Worm (Caenorhabditis elegans) whole organism, L4 larva: Measurements from ENCODE around the gene R02E4.2.

Experiments used
- D1046.2 ChIP-seq: fragments of 200-800 bp; sonication (Bioruptor generic); IDR thresholded peaks from 2 replicates; pipeline ENCODE4 v1.3.6; 2022; ENCODE audit warnings: missing genetic modification characterization, missing compliant biosample characterization
- F10B5.3 ChIP-seq: sonication (generic microtip); optimal IDR thresholded peaks from 2 replicates; lab custom pipeline; 2016; ENCODE audit warnings: mild to moderate bottlenecking, missing genetic modification characterization, missing compliant biosample characterization
- F26F4.8 ChIP-seq: fragments of 200-800 bp; sonication (Bioruptor generic); conservative IDR thresholded peaks from 2 replicates; pipeline ENCODE4 v1.3.6; 2022; ENCODE audit warnings: missing genetic modification characterization, missing compliant biosample characterization
- F37D6.2 ChIP-seq: sonication (generic microtip); optimal IDR thresholded peaks from 2 replicates; lab custom pipeline; 2016; ENCODE audit warnings: mild to moderate bottlenecking, missing genetic modification characterization, missing compliant biosample characterization
- F44E2.7 ChIP-seq: fragments of 200-800 bp; sonication (Bioruptor generic); IDR thresholded peaks from 2 replicates; pipeline ENCODE4 v2.1.2; 2022; ENCODE audit warnings: missing genetic modification characterization, missing compliant biosample characterization
- R02D3.7 ChIP-seq: fragments of 150-350 bp; sonication (generic microtip); optimal IDR thresholded peaks from 3 replicates; lab custom pipeline; 2014; ENCODE audit warnings: missing biosample characterization, missing genetic modification characterization
- T26A8.4 ChIP-seq: fragments of 200-800 bp; sonication (Bioruptor generic); IDR thresholded peaks from 2 replicates; pipeline ENCODE4 v1.3.6; 2022; ENCODE audit warnings: missing genetic modification characterization, missing compliant biosample characterization
- Y75B8A.6 ChIP-seq: fragments of 200-800 bp; sonication (Bioruptor generic); IDR thresholded peaks from 2 replicates; pipeline ENCODE4 v1.3.6; 2022; ENCODE audit warnings: missing genetic modification reagents, missing genetic modification characterization, missing compliant biosample characterization
- aha-1 ChIP-seq: fragments of 150-350 bp; peaks from one replicate; lab custom pipeline; 2014; ENCODE audit warnings: missing biosample characterization, missing genetic modification characterization
- aly-2 ChIP-seq: sonication (generic microtip); optimal IDR thresholded peaks from 2 replicates; lab custom pipeline; 2018; ENCODE audit warnings: missing biosample characterization, missing genetic modification characterization
- ama-1 ChIP-seq: fragments of 150-350 bp; optimal IDR thresholded peaks from 2 replicates; lab custom pipeline; 2014; ENCODE audit warnings: inconsistent platforms, mixed read lengths
- ceh-32 ChIP-seq: sonication (generic microtip); optimal IDR thresholded peaks from 2 replicates; lab custom pipeline; 2016; ENCODE audit warnings: mild to moderate bottlenecking, missing genetic modification characterization, missing compliant biosample characterization; ENCODE audit not compliant: poor library complexity
- ces-1 ChIP-seq: fragments of 150-350 bp; sonication (generic microtip); optimal IDR thresholded peaks from 4 replicates; lab custom pipeline; 2014; ENCODE audit warnings: missing biosample characterization, missing genetic modification reagents, missing genetic modification characterization
- cey-2 ChIP-seq: sonication (generic microtip); optimal IDR thresholded peaks from 3 replicates; lab custom pipeline; 2017; ENCODE audit warnings: missing genetic modification characterization, mild to moderate bottlenecking, missing compliant biosample characterization, antibody characterized with exemption, borderline replicate concordance; ENCODE audit not compliant: insufficient read depth
- daf-12 ChIP-seq: fragments of 150-350 bp; optimal IDR thresholded peaks from 2 replicates; lab custom pipeline; 2014; ENCODE audit warnings: missing biosample characterization, missing genetic modification reagents, missing genetic modification characterization
- daf-8 ChIP-seq: fragments of 200-800 bp; sonication (Bioruptor generic); IDR thresholded peaks from 2 replicates; pipeline ENCODE4 v1.3.6; 2022; ENCODE audit warnings: missing genetic modification characterization, missing compliant biosample characterization
- dmd-6 ChIP-seq: fragments of 200-800 bp; sonication (Bioruptor generic); IDR thresholded peaks from 2 replicates; pipeline ENCODE4 v1.3.6; 2022; ENCODE audit warnings: missing genetic modification reagents, missing genetic modification characterization, missing compliant biosample characterization
- dmd-9 ChIP-seq: fragments of 200-800 bp; sonication (Bioruptor generic); IDR thresholded peaks from 2 replicates; pipeline ENCODE4 v1.3.6; 2022; ENCODE audit warnings: missing genetic modification reagents, missing genetic modification characterization, missing compliant biosample characterization
- egl-43 ChIP-seq: fragments of 200-800 bp; sonication (Bioruptor generic); IDR thresholded peaks from 2 replicates; pipeline ENCODE4 v1.3.6; 2022; ENCODE audit warnings: missing genetic modification reagents, missing genetic modification characterization, missing compliant biosample characterization
- gei-8 ChIP-seq: fragments of 200-800 bp; sonication (Bioruptor generic); optimal IDR thresholded peaks from 2 replicates; lab custom pipeline; 2018; ENCODE audit warnings: mild to moderate bottlenecking, missing genetic modification characterization, missing compliant biosample characterization
- hlh-30 ChIP-seq: sonication (generic microtip); optimal IDR thresholded peaks from 2 replicates; lab custom pipeline; 2017; ENCODE audit warnings: antibody characterized with exemption, mild to moderate bottlenecking, missing genetic modification characterization, missing compliant biosample characterization; ENCODE audit not compliant: insufficient read depth
- hmg-1.1 ChIP-seq: fragments of 200-800 bp; sonication (Bioruptor generic); IDR thresholded peaks from 2 replicates; pipeline ENCODE4 v1.3.6; 2022; ENCODE audit warnings: missing genetic modification reagents, missing genetic modification characterization, missing compliant biosample characterization
- lim-7 ChIP-seq: fragments of 200-800 bp; sonication (Bioruptor generic); IDR thresholded peaks from 2 replicates; pipeline ENCODE4 v1.3.6; 2022; ENCODE audit warnings: missing genetic modification characterization, missing compliant biosample characterization
- lin-1 ChIP-seq: fragments of 200-800 bp; sonication (Bioruptor generic); IDR thresholded peaks from 2 replicates; pipeline ENCODE4 v1.3.6; 2022; ENCODE audit warnings: missing genetic modification reagents, missing genetic modification characterization, missing compliant biosample characterization
- lin-29 ChIP-seq: fragments of 200-800 bp; sonication (Bioruptor generic); IDR thresholded peaks from 2 replicates; pipeline ENCODE4 v1.3.6; 2022; ENCODE audit warnings: missing genetic modification reagents, missing genetic modification characterization, missing compliant biosample characterization
- lin-38 ChIP-seq: fragments of 200-800 bp; sonication (Bioruptor generic); IDR thresholded peaks from 2 replicates; pipeline ENCODE4 v1.3.6; 2022; ENCODE audit warnings: missing genetic modification reagents, missing genetic modification characterization, missing compliant biosample characterization
- lir-3 ChIP-seq: sonication (generic microtip); optimal IDR thresholded peaks from 2 replicates; lab custom pipeline; 2016; ENCODE audit warnings: mild to moderate bottlenecking, missing genetic modification characterization, missing compliant biosample characterization
- nhr-11 ChIP-seq: fragments of 150-350 bp; optimal IDR thresholded peaks from 2 replicates; lab custom pipeline; 2014; ENCODE audit warnings: missing biosample characterization, missing genetic modification characterization
- nhr-237 ChIP-seq: sonication (generic microtip); optimal IDR thresholded peaks from 2 replicates; lab custom pipeline; 2017; ENCODE audit warnings: missing biosample characterization, missing genetic modification characterization
- nhr-28 ChIP-seq: fragments of 150-350 bp; optimal IDR thresholded peaks from 2 replicates; lab custom pipeline; 2014; ENCODE audit warnings: missing biosample characterization, missing genetic modification characterization
- nhr-77 ChIP-seq: fragments of 150-350 bp; optimal IDR thresholded peaks from 2 replicates; lab custom pipeline; 2014; ENCODE audit warnings: missing biosample characterization, missing genetic modification characterization
- pqm-1 ChIP-seq: sonication (generic microtip); optimal IDR thresholded peaks from 2 replicates; lab custom pipeline; 2017; ENCODE audit warnings: missing biosample characterization, missing genetic modification characterization
- set-16 ChIP-seq: fragments of 200-800 bp; sonication (Bioruptor generic); IDR thresholded peaks from 2 replicates; pipeline ENCODE4 v1.3.6; 2022; ENCODE audit warnings: missing genetic modification reagents, missing genetic modification characterization, missing compliant biosample characterization
- snpc-1.2 ChIP-seq: fragments of 200-800 bp; sonication (Bioruptor generic); IDR thresholded peaks from 2 replicates; pipeline ENCODE4 v1.3.6; 2022; ENCODE audit warnings: missing genetic modification reagents, missing genetic modification characterization, missing compliant biosample characterization
- tag-97 ChIP-seq: fragments of 200-800 bp; sonication (Bioruptor generic); IDR thresholded peaks from 2 replicates; pipeline ENCODE4 v1.3.6; 2022; ENCODE audit warnings: missing genetic modification characterization, missing compliant biosample characterization
- unc-39 ChIP-seq: sonication (generic microtip); optimal IDR thresholded peaks from 2 replicates; lab custom pipeline; 2017; ENCODE audit warnings: missing biosample characterization, missing genetic modification characterization
- unc-62 ChIP-seq, 3 experiments: fragments of 150-350 bp in 1 of 3; sonication (generic microtip); optimal IDR thresholded peaks in 2 of 3; peaks in 1 of 3; 1 replicate in 1 of 3; 2 replicates in 2 of 3; lab custom pipeline; 2014 to 2017; ENCODE audit warnings: missing biosample characterization in 3 of 3, missing genetic modification characterization in 3 of 3, missing genetic modification reagents in 3 of 3, missing genotype in 1 of 3
- zfp-3 ChIP-seq: fragments of 200-800 bp; sonication (Bioruptor generic); conservative IDR thresholded peaks from 2 replicates; pipeline ENCODE4 v1.3.6; 2022; ENCODE audit warnings: missing genetic modification reagents, missing genetic modification characterization, missing compliant biosample characterization

Gene R02E4.2

DNA sequence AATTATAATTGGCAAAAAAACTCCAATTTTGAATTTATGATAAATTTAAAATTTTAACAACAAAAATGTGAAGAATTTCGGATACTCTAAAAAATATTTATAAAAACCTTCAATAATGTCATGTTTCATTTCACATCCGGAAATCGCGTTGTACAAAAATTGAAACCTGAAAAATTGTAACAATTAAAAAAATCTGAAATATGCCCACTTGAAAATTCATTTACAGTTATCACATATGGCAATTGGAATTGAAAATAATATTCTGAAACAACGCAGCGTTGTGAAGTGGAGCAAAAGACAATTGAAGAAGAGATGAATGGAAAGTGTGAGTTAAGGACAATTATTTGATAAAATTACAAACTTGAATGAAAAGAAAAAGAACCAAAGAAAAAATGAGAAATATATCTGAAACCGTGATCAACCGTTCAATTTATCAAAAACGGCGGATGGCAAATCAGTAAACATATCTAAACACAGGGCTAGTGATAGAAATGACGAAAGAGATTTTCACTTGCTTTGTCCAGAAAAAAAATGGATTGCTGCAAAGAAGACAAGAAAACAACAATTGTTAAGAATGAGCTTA is 41.3 kb downstream of the R02E4.2 start (continued):
- no peak for TF ChIP-seq cey-2 (tag; lab: Kevin White, UChicago)
- TF ChIP-seq pqm-1, result no peak
- TF ChIP-seq lin-38, result no peak; the same call in none of the 2 replicates
- TF ChIP-seq daf-8, result no peak
- peak; percentile 23; the same call in 1 of the 2 replicates for TF ChIP-seq zfp-3 (GFP tag; lab: Robert Waterston, UW)
- TF ChIP-seq Y75B8A.6 (GFP tag; lab: Robert Waterston, UW), result no peak; the same call in 1 of the 2 replicates
- peak; percentile 35 for TF ChIP-seq T26A8.4 (GFP tag; lab: Robert Waterston, UW)
- no peak for TF ChIP-seq hmg-1.1 (GFP tag; lab: Robert Waterston, UW)
- TF ChIP-seq F26F4.8, result no peak
- 0 out of 2 replicates have a peak, but pooled peaks have one; percentile 6 for TF ChIP-seq snpc-1.2 (GFP tag; lab: Robert Waterston, UW)
- no peak for TF ChIP-seq hlh-30
- no peak for TF ChIP-seq D1046.2 (GFP tag; lab: Robert Waterston, UW)
- TF ChIP-seq ama-1 (lab: Kevin White, UChicago), result no peak
- TF ChIP-seq daf-12 (tag; lab: Kevin White, UChicago), result no peak
- TF ChIP-seq nhr-28, result no peak
- no peak for TF ChIP-seq nhr-11 (tag; lab: Kevin White, UChicago)
- TF ChIP-seq aly-2, result no peak
- no peak for TF ChIP-seq dmd-6 (GFP tag; lab: Robert Waterston, UW)
- peak; percentile 6 for TF ChIP-seq gei-8 (GFP tag; lab: Kevin White, UChicago)
- peak; percentile 10; the same call in 1 of the 2 replicates for TF ChIP-seq lin-1 (GFP tag; lab: Robert Waterston, UW)
- TF ChIP-seq dmd-9 (GFP tag; lab: Robert Waterston, UW), result 0 out of 2 replicates have a peak, but pooled peaks have one; percentile 1
- TF ChIP-seq tag-97 (GFP tag; lab: Robert Waterston, UW), result no peak
- peak; percentile 1 for TF ChIP-seq F37D6.2 (tag; lab: Kevin White, UChicago)
- TF ChIP-seq unc-39, result no peak

DNA sequence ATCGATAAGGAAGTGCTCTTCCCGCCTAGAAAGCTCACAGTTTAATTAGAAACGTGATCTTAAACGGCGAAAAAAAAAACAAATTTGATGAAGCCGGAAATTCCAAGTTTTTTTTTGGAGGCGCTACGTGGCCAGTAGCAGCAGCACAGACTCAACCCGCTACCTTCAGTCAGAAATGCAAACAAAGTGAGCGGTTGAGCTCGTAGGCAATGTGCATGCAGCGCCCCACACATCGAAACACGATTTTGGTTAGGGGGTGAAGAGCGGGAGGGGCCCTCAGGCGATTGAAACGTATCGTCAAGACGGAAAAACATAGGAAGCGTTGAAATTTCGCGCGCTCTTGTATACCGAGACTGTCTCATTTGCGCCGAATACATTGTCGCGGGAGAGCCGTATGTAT is 44.0 kb downstream of the R02E4.2 start:
- TF ChIP-seq nhr-77, result no peak
- no peak for TF ChIP-seq nhr-237 (tag; lab: Kevin White, UChicago)
- no peak for TF ChIP-seq F44E2.7 (GFP tag; lab: Robert Waterston, UW)
- TF ChIP-seq lin-29 (GFP tag; lab: Robert Waterston, UW), result no peak
- no peak for TF ChIP-seq R02D3.7 (tag; lab: Kevin White, UChicago)
- no peak for TF ChIP-seq F10B5.3 (tag; lab: Kevin White, UChicago)
- TF ChIP-seq nhr-28, result peak; percentile 25
- no peak for TF ChIP-seq ceh-32 (tag; lab: Kevin White, UChicago)
- 0 out of 2 replicates have a peak, but pooled peaks have one; percentile 14 for TF ChIP-seq set-16 (GFP tag; lab: Robert Waterston, UW)
- TF ChIP-seq lir-3 (tag; lab: Kevin White, UChicago), result no peak
- TF ChIP-seq egl-43 (GFP tag; lab: Robert Waterston, UW), result 0 out of 2 replicates have a peak, but pooled peaks have one; percentile 53
- peak; percentile 82 for TF ChIP-seq aha-1 (tag; lab: Kevin White, UChicago)

DNA sequence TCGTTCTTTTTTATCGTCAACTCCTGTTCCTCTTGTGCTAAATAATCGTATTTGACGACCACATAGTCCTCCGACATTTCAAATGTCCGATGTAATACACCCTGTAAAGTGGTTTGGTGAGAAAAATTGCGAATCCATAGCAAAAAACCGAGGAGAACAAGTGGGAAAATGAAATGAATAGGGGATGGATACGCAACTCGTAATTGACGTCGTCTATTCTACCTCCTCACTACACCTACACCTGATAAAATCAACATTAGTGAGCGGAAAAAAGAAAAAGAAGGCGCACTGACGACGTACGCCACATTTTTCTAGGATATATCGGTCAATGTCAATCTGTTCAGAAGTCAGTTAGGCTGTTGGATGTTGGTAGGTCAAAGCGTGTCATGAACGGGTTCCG is 46.1 kb downstream of the R02E4.2 start, which contains the start of gene nck-1:
nck-1 (minus strand) TSS at position 101 of the 400 bp plus-strand sequence.
- TF ChIP-seq nhr-28 (no peak), unc-62 (GFP tag; optimal IDR thresholded peaks at IDR 0.05 in 1 of 2; lab: Kevin White, UChicago) (peak in 1 of 2 experiments; percentile 20), unc-62 (tag; optimal IDR thresholded peaks at IDR 0.05; lab: Kevin White, UChicago) (no peak), ces-1 (GFP tag; lab: Kevin White, UChicago) (no peak), Y75B8A.6 (GFP tag; lab: Robert Waterston, UW) (no peak), lim-7 (GFP tag; lab: Robert Waterston, UW) (no peak)
